Fruit fly (Drosophila melanogaster): ENCODE measurements around the gene Cds.
A peak's percentile ranks its signal among the peaks of the same experiment; 100 is the strongest.

Gene Cds

dm6 chr3L:8110171-8110570 is 17.4 kb upstream of the Cds start, which contains the start of gene Nulp1 (continued):
- 0 out of 3 replicates have a peak, but pooled peaks have one; percentile 43 for TF ChIP-seq Opbp (GFP tag; IDR thresholded peaks at IDR 0.05; ENCODE audit: partially characterized antibody)
- TF ChIP-seq bigmax (GFP tag; optimal IDR thresholded peaks at IDR 0.05) = no peak
- TF ChIP-seq stc (GFP tag; IDR thresholded peaks at IDR 0.05) = no peak
- TF ChIP-seq Dbx (GFP tag; IDR thresholded peaks at IDR 0.05) = no peak
- peak; percentile 14 for TF ChIP-seq CG12155 (GFP tag; optimal IDR thresholded peaks at IDR 0.05)
- TF ChIP-seq CG6791 (GFP tag; IDR thresholded peaks at IDR 0.05; ENCODE audit: partially characterized antibody) = no peak
- TF ChIP-seq amos (GFP tag; IDR thresholded peaks at IDR 0.05; ENCODE audit: partially characterized antibody) = peak; percentile 16; the same call in 1 of the 2 replicates
- peak; percentile 94 for TF ChIP-seq E2f2 (GFP tag; IDR thresholded peaks at IDR 0.05)
- TF ChIP-seq CG11456 (GFP tag; IDR thresholded peaks at IDR 0.05) = peak; percentile 7; the same call in 2 of the 3 replicates
- peak; percentile 65 for TF ChIP-seq CG3847 (GFP tag; IDR thresholded peaks at IDR 0.05)
- 0 out of 2 replicates have a peak, but pooled peaks have one; percentile 12 for TF ChIP-seq unc-4 (GFP tag; IDR thresholded peaks at IDR 0.05; ENCODE audit: partially characterized antibody)
- peak; percentile 77 for TF ChIP-seq stwl (tag; optimal IDR thresholded peaks at IDR 0.05)
- peak; percentile 60 for TF ChIP-seq MESR4 (GFP tag; optimal IDR thresholded peaks at IDR 0.05)
- no peak for TF ChIP-seq Hand (GFP tag; optimal IDR thresholded peaks at IDR 0.05)
- no peak for TF ChIP-seq CG2199 (GFP tag; IDR thresholded peaks at IDR 0.05)
- peak; percentile 11 for TF ChIP-seq Lhr (GFP tag; optimal IDR thresholded peaks at IDR 0.05)
- TF ChIP-seq dan (GFP tag; IDR thresholded peaks at IDR 0.05) = no peak
- TF ChIP-seq mam (GFP tag; optimal IDR thresholded peaks at IDR 0.05) = peak; percentile 50
- TF ChIP-seq peb (GFP tag; IDR thresholded peaks at IDR 0.05) = no peak
- no peak for TF ChIP-seq Taf1 (GFP tag; IDR thresholded peaks at IDR 0.05)
- TF ChIP-seq inv (GFP tag; IDR thresholded peaks at IDR 0.05; ENCODE audit: partially characterized antibody) = no peak
- no peak for TF ChIP-seq sim (GFP tag; IDR thresholded peaks at IDR 0.05)
- TF ChIP-seq slp2 (GFP tag; optimal IDR thresholded peaks at IDR 0.05) = no peak
- peak; percentile 10 for TF ChIP-seq Meics (GFP tag; optimal IDR thresholded peaks at IDR 0.05)
- TF ChIP-seq tio (GFP tag; optimal IDR thresholded peaks at IDR 0.05) = no peak
- 0 out of 3 replicates have a peak, but pooled peaks have one; percentile 20 for TF ChIP-seq zfh1 (GFP tag; IDR thresholded peaks at IDR 0.05)
- TF ChIP-seq Ets97D (GFP tag; optimal IDR thresholded peaks at IDR 0.05) = peak; percentile 57
- TF ChIP-seq Hsf (GFP tag; optimal IDR thresholded peaks at IDR 0.05) = peak; percentile 4
- TF ChIP-seq gro (GFP tag; optimal IDR thresholded peaks at IDR 0.05) = peak; percentile 60
- no peak for TF ChIP-seq trh (GFP tag; optimal IDR thresholded peaks at IDR 0.05)
- no peak for TF ChIP-seq bcd (GFP tag; optimal IDR thresholded peaks at IDR 0.05)
- no peak for TF ChIP-seq fd64A (GFP tag; optimal IDR thresholded peaks at IDR 0.05)
- TF ChIP-seq jing (GFP tag; optimal IDR thresholded peaks at IDR 0.05) = no peak
- TF ChIP-seq Fer3 (tag; optimal IDR thresholded peaks at IDR 0.05) = no peak
- TF ChIP-seq CG12659 (GFP tag; optimal IDR thresholded peaks at IDR 0.05) = peak; percentile 50
- TF ChIP-seq Nf-YC (tag; optimal IDR thresholded peaks at IDR 0.05) = no peak
- no peak for TF ChIP-seq aop (GFP tag; IDR thresholded peaks at IDR 0.05)
- no peak for TF ChIP-seq CG8359 (GFP tag; optimal IDR thresholded peaks at IDR 0.05; ENCODE audit: borderline replicate concordance)
- TF ChIP-seq CG1603 (tag; optimal IDR thresholded peaks at IDR 0.05) = peak; percentile 58
- TF ChIP-seq zfh2 (GFP tag; optimal IDR thresholded peaks at IDR 0.05) = peak; percentile 18
- no peak for TF ChIP-seq CG8281 (tag; optimal IDR thresholded peaks at IDR 0.05)
- no peak for TF ChIP-seq corto (GFP tag; optimal IDR thresholded peaks at IDR 0.05)
- no peak for TF ChIP-seq CG17802 (tag; optimal IDR thresholded peaks at IDR 0.05)
- TF ChIP-seq CG14014 (GFP tag; IDR thresholded peaks at IDR 0.05) = 0 out of 2 replicates have a peak, but pooled peaks have one; percentile 21
- peak; percentile 58 for TF ChIP-seq CG13624 (GFP tag; optimal IDR thresholded peaks at IDR 0.05)
- TF ChIP-seq kah (GFP tag; optimal IDR thresholded peaks at IDR 0.05) = peak; percentile 97
- no peak for TF ChIP-seq lbe (GFP tag; optimal IDR thresholded peaks at IDR 0.05)
- TF ChIP-seq CG4617 (GFP tag; optimal IDR thresholded peaks at IDR 0.05; ENCODE audit: borderline replicate concordance) = peak; percentile 91
- peak; percentile 49 for TF ChIP-seq Antp (GFP tag; optimal IDR thresholded peaks at IDR 0.05)
- peak; percentile 30 for TF ChIP-seq fu2 (GFP tag; optimal IDR thresholded peaks at IDR 0.05)
- TF ChIP-seq Mrtf (GFP tag; IDR thresholded peaks at IDR 0.05) = no peak
